Fruit fly (Drosophila melanogaster) whole organism, prepupa: ENCODE data around the gene BTBD9.

Experiments used
- CG6854 ChIP-seq: fragments of 200-800 bp; sonication (Bioruptor generic); optimal IDR thresholded peaks from 2 replicates; lab custom pipeline; 2017; ENCODE audit warnings: missing biosample characterization, mild to moderate bottlenecking, missing genetic modification characterization
- Eip75B ChIP-seq: fragments of 200-800 bp; sonication (Bioruptor generic); optimal IDR thresholded peaks from 3 replicates; lab custom pipeline; 2016; ENCODE audit warnings: missing biosample characterization, missing genetic modification characterization
- achi ChIP-seq: fragments of 200-800 bp; sonication (Bioruptor generic); optimal IDR thresholded peaks from 3 replicates; lab custom pipeline; 2016; ENCODE audit warnings: missing biosample characterization, missing genetic modification characterization

DNA sequence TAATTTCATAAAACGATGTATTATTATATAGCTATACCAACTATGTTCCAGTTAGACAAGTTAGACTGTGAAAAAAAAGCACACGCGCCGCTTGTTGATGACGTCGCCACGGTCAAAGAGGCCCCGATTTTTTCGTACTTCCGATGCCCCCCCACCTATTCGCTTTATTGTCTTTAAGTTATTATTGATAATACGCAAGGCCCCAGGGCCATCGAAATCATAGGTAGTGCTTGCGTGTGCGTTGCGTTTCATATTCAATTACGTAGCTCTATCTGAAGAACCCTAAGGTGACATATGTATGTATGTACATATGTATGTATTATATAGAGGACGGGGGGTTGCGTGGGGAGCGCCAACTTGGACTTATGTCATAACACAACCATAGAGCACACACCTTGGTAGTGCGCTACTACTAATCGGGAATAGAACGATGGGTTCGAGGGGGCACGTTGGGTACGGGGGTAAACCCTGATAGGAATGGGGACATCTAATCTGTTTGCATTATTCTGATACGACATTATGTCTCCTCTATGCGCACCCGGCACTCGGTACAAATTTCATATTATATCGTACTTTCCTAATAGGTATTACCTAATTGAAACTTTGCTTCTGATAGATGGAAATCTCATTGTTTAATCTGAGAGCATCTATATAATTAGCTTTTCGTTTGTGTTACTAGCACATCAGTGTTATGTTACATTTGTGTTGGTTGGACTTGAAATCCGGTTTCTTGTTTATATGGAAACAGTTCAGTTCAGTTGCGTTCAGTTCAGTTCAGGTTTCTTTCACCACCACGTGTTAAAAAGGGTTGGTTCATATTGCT, 28.5 kb upstream of the BTBD9 start:
- TF ChIP-seq achi (GFP tag; lab: Kevin White, UChicago) (no peak), CG6854 (GFP tag; lab: Kevin White, UChicago) (no peak), Eip75B (no peak)
